Fruit fly (Drosophila melanogaster) whole organism, prepupa: Measurements from ENCODE around the gene EloB.

ENCODE experiments used
- CG6276 ChIP-seq: fragments of 200-800 bp; sonication (Bioruptor generic); optimal IDR thresholded peaks from 2 replicates; lab custom pipeline; 2017; ENCODE audit warnings: missing biosample characterization, mild to moderate bottlenecking, missing genetic modification characterization
- Hr38 ChIP-seq: sonication (Bioruptor generic); optimal IDR thresholded peaks from 2 replicates; lab custom pipeline; 2016; ENCODE audit warnings: missing biosample characterization, missing genetic modification characterization
- Sox14 ChIP-seq: fragments of 200-800 bp; sonication (Bioruptor generic); optimal IDR thresholded peaks from 3 replicates; lab custom pipeline; 2016; ENCODE audit warnings: missing biosample characterization, missing genetic modification characterization
- acj6 ChIP-seq: fragments of 200-800 bp; sonication (Bioruptor generic); optimal IDR thresholded peaks from 3 replicates; lab custom pipeline; 2016; ENCODE audit warnings: missing biosample characterization, missing genetic modification characterization
- dac ChIP-seq: fragments of 200-800 bp; sonication (Bioruptor generic); optimal IDR thresholded peaks from 2 replicates; lab custom pipeline; 2017; ENCODE audit warnings: missing biosample characterization, mild to moderate bottlenecking, missing genetic modification characterization

DNA sequence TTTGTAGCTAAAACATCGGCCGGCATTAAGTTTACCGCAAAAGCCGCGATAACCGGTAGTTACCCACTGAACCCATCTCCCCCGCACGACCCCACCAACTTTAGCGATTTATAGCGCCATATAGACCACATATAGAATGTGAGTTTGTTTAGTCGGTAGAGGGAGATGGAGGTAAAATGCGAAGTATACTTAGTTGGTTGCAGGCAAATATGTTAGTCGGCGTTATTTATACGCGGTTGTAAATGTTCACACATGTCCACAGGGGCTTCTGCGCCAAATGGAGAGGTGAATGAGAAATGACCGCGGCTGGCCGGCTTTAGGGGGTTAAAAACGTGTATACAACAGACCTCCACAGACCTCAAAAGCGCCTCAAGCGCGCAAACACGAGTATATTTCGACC is 34.0 kb downstream of the EloB start:
- no peak for TF ChIP-seq CG6276 (GFP tag; lab: Kevin White, UChicago)
- TF ChIP-seq Sox14 (GFP tag; lab: Kevin White, UChicago) = no peak
- no peak for TF ChIP-seq dac
- TF ChIP-seq Hr38 (GFP tag; lab: Kevin White, UChicago) = no peak
- TF ChIP-seq acj6 (GFP tag; lab: Kevin White, UChicago) = no peak
